Fruit fly (Drosophila melanogaster) whole organism, embryonic: ENCODE measurements around the gene Rab3-GAP.
A peak's percentile ranks its signal among the peaks of the same experiment; 100 is the strongest.

Source experiments
- Atf6 ChIP-seq: fragments of 200-800 bp; sonication (Bioruptor generic); IDR thresholded peaks from 2 replicates; pipeline ENCODE4 v1.3.6; 2022; ENCODE audit warnings: missing biosample characterization, missing genetic modification characterization
- CG12219 ChIP-seq: fragments of 200-800 bp; sonication (Bioruptor generic); optimal IDR thresholded peaks from 3 replicates; lab custom pipeline; 2018; ENCODE audit warnings: missing biosample characterization, mild to moderate bottlenecking, missing genetic modification characterization
- CG13894 ChIP-seq: fragments of 200-800 bp; sonication (Bioruptor generic); optimal IDR thresholded peaks from 3 replicates; lab custom pipeline; 2018; ENCODE audit warnings: missing biosample characterization, mild to moderate bottlenecking, missing genetic modification characterization, moderate library complexity
- CG14014 ChIP-seq: fragments of 200-800 bp; sonication (Bioruptor generic); IDR thresholded peaks from 2 replicates; pipeline ENCODE4 v1.3.6; 2022; ENCODE audit warnings: missing biosample characterization, missing genetic modification characterization
- CG14965 ChIP-seq: fragments of 200-800 bp; sonication (Bioruptor generic); optimal IDR thresholded peaks from 2 replicates; lab custom pipeline; 2016; ENCODE audit warnings: missing biosample characterization, missing genetic modification characterization, borderline replicate concordance
- CG1603 ChIP-seq: fragments of 200-800 bp; sonication (Bioruptor generic); optimal IDR thresholded peaks from 2 replicates; lab custom pipeline; 2019; ENCODE audit warnings: missing biosample characterization, mild to moderate bottlenecking, missing genetic modification characterization, moderate library complexity
- CG18599 ChIP-seq: fragments of 200-800 bp; sonication (Bioruptor generic); optimal IDR thresholded peaks from 3 replicates; lab custom pipeline; 2017; ENCODE audit warnings: missing biosample characterization, missing genetic modification characterization, mild to moderate bottlenecking, moderate library complexity, missing genetic modification reagents
- CG30431 ChIP-seq: fragments of 200-800 bp; sonication (Bioruptor generic); optimal IDR thresholded peaks from 2 replicates; lab custom pipeline; 2017; ENCODE audit warnings: missing biosample characterization, missing genetic modification characterization
- CG32532 ChIP-seq: fragments of 200-800 bp; sonication (Bioruptor generic); IDR thresholded peaks from 2 replicates; pipeline ENCODE4 v1.3.6; 2022; ENCODE audit warnings: missing biosample characterization, missing genetic modification characterization
- CG3726 ChIP-seq: fragments of 200-800 bp; sonication (Bioruptor generic); IDR thresholded peaks from 3 replicates; pipeline ENCODE4, ENCODE4 v1.3.6; 2022; ENCODE audit warnings: missing biosample characterization, missing genetic modification characterization
- CG4282 ChIP-seq: fragments of 200-800 bp; sonication (Bioruptor generic); optimal IDR thresholded peaks from 2 replicates; lab custom pipeline; 2016; ENCODE audit warnings: missing biosample characterization, missing genetic modification characterization
- CG4820 ChIP-seq: fragments of 200-800 bp; sonication (Bioruptor generic); optimal IDR thresholded peaks from 3 replicates; lab custom pipeline; 2016; ENCODE audit warnings: missing biosample characterization, missing genetic modification characterization
- CG5180 ChIP-seq: fragments of 200-800 bp; sonication (Bioruptor generic); optimal IDR thresholded peaks from 3 replicates; lab custom pipeline; 2017; ENCODE audit warnings: missing biosample characterization, missing genetic modification characterization, mild to moderate bottlenecking, moderate library complexity, missing genetic modification reagents
- CG6175 ChIP-seq: fragments of 200-800 bp; sonication (Bioruptor generic); IDR thresholded peaks from 3 replicates; pipeline ENCODE4 v1.3.6; 2022; ENCODE audit warnings: missing biosample characterization, missing genetic modification characterization
- CG6854 ChIP-seq: fragments of 200-800 bp; sonication (Bioruptor generic); optimal IDR thresholded peaks from 3 replicates; lab custom pipeline; 2017; ENCODE audit warnings: missing biosample characterization, mild to moderate bottlenecking, missing genetic modification characterization
- CG7556 ChIP-seq: fragments of 200-800 bp; sonication (Bioruptor generic); optimal IDR thresholded peaks from 2 replicates; lab custom pipeline; 2017; ENCODE audit warnings: missing biosample characterization, mild to moderate bottlenecking, missing genetic modification characterization
- CG7963 ChIP-seq: fragments of 200-800 bp; sonication (Bioruptor generic); IDR thresholded peaks from 3 replicates; pipeline ENCODE4 v1.3.6; 2022; ENCODE audit warnings: missing biosample characterization, missing genetic modification characterization; ENCODE audit not compliant: partially characterized antibody
- CG8478 ChIP-seq: fragments of >200 bp; optimal IDR thresholded peaks from 2 replicates; lab custom pipeline; 2018
- CG8765 ChIP-seq: fragments of 200-800 bp; sonication (Bioruptor generic); IDR thresholded peaks from 2 replicates; pipeline ENCODE4 v1.3.6; 2022; ENCODE audit warnings: missing biosample characterization, missing genetic modification characterization
- CG8944 ChIP-seq: fragments of 200-800 bp; sonication (Bioruptor generic); optimal IDR thresholded peaks from 3 replicates; lab custom pipeline; 2016; ENCODE audit warnings: missing biosample characterization, missing genetic modification characterization
- Camta ChIP-seq: fragments of 200-800 bp; sonication (Bioruptor generic); optimal IDR thresholded peaks from 2 replicates; lab custom pipeline; 2016; ENCODE audit warnings: missing biosample characterization, missing genetic modification characterization
- D ChIP-seq, 2 experiments: fragments of 200-800 bp in 1 of 2; fragments of >200 bp in 1 of 2; sonication (Bioruptor generic) in 1 of 2; optimal IDR thresholded peaks; 2 replicates in 1 of 2; 3 replicates in 1 of 2; lab custom pipeline; 2017; ENCODE audit warnings: mild to moderate bottlenecking in 1 of 2, missing biosample characterization in 1 of 2, missing genetic modification characterization in 1 of 2, missing genetic modification reagents in 1 of 2
- Dad ChIP-seq: fragments of 200-800 bp; sonication (Bioruptor generic); optimal IDR thresholded peaks from 3 replicates; lab custom pipeline; 2016; ENCODE audit warnings: missing biosample characterization, missing genetic modification characterization
- E2f2 ChIP-seq: fragments of 200-800 bp; sonication (Bioruptor generic); IDR thresholded peaks from 2 replicates; pipeline ENCODE4 v1.3.6; 2022; ENCODE audit warnings: missing biosample characterization, missing genetic modification characterization
- Ets65A ChIP-seq: fragments of 200-800 bp; sonication (Bioruptor generic); peaks from one replicate; lab custom pipeline; 2016; ENCODE audit warnings: missing biosample characterization, missing genetic modification characterization
- Fer1 ChIP-seq: fragments of 200-800 bp; sonication (Bioruptor generic); optimal IDR thresholded peaks from 2 replicates; lab custom pipeline; 2017; ENCODE audit warnings: missing biosample characterization, mild to moderate bottlenecking, missing genetic modification characterization
- Gsc ChIP-seq: fragments of 200-800 bp; sonication (Bioruptor generic); IDR thresholded peaks from 2 replicates; pipeline ENCODE4 v1.3.6; 2022; ENCODE audit warnings: missing biosample characterization, missing genetic modification characterization
- HLHmδ ChIP-seq: fragments of 200-800 bp; sonication (Bioruptor generic); optimal IDR thresholded peaks from 2 replicates; lab custom pipeline; 2018; ENCODE audit warnings: missing biosample characterization, mild to moderate bottlenecking, missing genetic modification characterization, moderate library complexity
- Lpt ChIP-seq: fragments of >200 bp; optimal IDR thresholded peaks from 2 replicates; lab custom pipeline; 2018; ENCODE audit warnings: missing biosample characterization, missing genetic modification characterization
- Mad ChIP-seq: fragments of 200-800 bp; sonication (Bioruptor generic); optimal IDR thresholded peaks from 2 replicates; lab custom pipeline; 2016; ENCODE audit warnings: missing biosample characterization, missing genetic modification characterization
- Rx ChIP-seq: fragments of 200-800 bp; sonication (Bioruptor generic); IDR thresholded peaks from 2 replicates; pipeline ENCODE4 v1.3.6; 2022; ENCODE audit warnings: missing biosample characterization, missing genetic modification characterization
- Six4 ChIP-seq: fragments of 200-800 bp; sonication (Bioruptor generic); optimal IDR thresholded peaks from 2 replicates; lab custom pipeline; 2016; ENCODE audit warnings: missing biosample characterization, missing genetic modification characterization
- ara ChIP-seq: fragments of 200-800 bp; sonication (Bioruptor generic); IDR thresholded peaks from 2 replicates; pipeline ENCODE4 v1.3.6; 2022; ENCODE audit warnings: missing biosample characterization, missing genetic modification characterization
- bab2 ChIP-seq: fragments of 200-800 bp; sonication (Bioruptor generic); optimal IDR thresholded peaks from 2 replicates; lab custom pipeline; 2016; ENCODE audit warnings: missing biosample characterization, missing genetic modification characterization
- chif ChIP-seq, 2 experiments: fragments of 200-800 bp; sonication (Bioruptor generic); optimal IDR thresholded peaks; 3 replicates each; lab custom pipeline; 2016; ENCODE audit warnings: missing biosample characterization in 2 of 2, missing genetic modification characterization in 2 of 2
- croc ChIP-seq: fragments of 200-800 bp; sonication (Bioruptor generic); conservative IDR thresholded peaks from 3 replicates; pipeline ENCODE4 v1.3.6; 2022; ENCODE audit warnings: missing biosample characterization, missing genetic modification characterization
- esg ChIP-seq: fragments of 200-800 bp; sonication (Bioruptor generic); conservative IDR thresholded peaks from 2 replicates; pipeline ENCODE4 v1.3.6; 2022; ENCODE audit warnings: missing biosample characterization, missing genetic modification characterization
- ewg ChIP-seq: fragments of 200-800 bp; sonication (Bioruptor generic); optimal IDR thresholded peaks from 3 replicates; lab custom pipeline; 2017; ENCODE audit warnings: mild to moderate bottlenecking, missing biosample characterization, missing genetic modification reagents, missing genetic modification characterization
- fd102C ChIP-seq: fragments of 200-800 bp; sonication (Bioruptor generic); optimal IDR thresholded peaks from 2 replicates; lab custom pipeline; 2018; ENCODE audit warnings: missing biosample characterization, mild to moderate bottlenecking, missing genetic modification characterization, moderate library complexity
- gfzf ChIP-seq: fragments of 200-800 bp; sonication (Bioruptor generic); optimal IDR thresholded peaks from 2 replicates; lab custom pipeline; 2016; ENCODE audit warnings: missing biosample characterization, mild to moderate bottlenecking, missing genetic modification characterization, moderate library complexity
- hb ChIP-seq: fragments of 200-800 bp; sonication (Bioruptor generic); IDR thresholded peaks from 3 replicates; pipeline ENCODE4 v1.3.6; 2022; ENCODE audit warnings: missing biosample characterization, missing genetic modification characterization; ENCODE audit not compliant: partially characterized antibody
- kay ChIP-seq: fragments of 200-800 bp; sonication (Bioruptor generic); optimal IDR thresholded peaks from 2 replicates; lab custom pipeline; 2016; ENCODE audit warnings: missing biosample characterization, missing genetic modification characterization
- lilli ChIP-seq: fragments of 200-800 bp; sonication (Bioruptor generic); optimal IDR thresholded peaks from 3 replicates; lab custom pipeline; 2016; ENCODE audit warnings: missing biosample characterization, missing genetic modification characterization
- pnt ChIP-seq: fragments of 200-800 bp; sonication (Bioruptor generic); optimal IDR thresholded peaks from 3 replicates; lab custom pipeline; 2016; ENCODE audit warnings: missing biosample characterization, missing genetic modification characterization
- pum ChIP-seq: fragments of 200-800 bp; sonication (Bioruptor generic); optimal IDR thresholded peaks from 2 replicates; lab custom pipeline; 2016; ENCODE audit warnings: missing biosample characterization, missing genetic modification characterization
- pzg ChIP-seq: fragments of 200-800 bp; sonication (Bioruptor generic); optimal IDR thresholded peaks from 3 replicates; lab custom pipeline; 2018; ENCODE audit warnings: missing biosample characterization, mild to moderate bottlenecking, missing genetic modification characterization, moderate library complexity
- sug ChIP-seq: fragments of 200-800 bp; optimal IDR thresholded peaks from 2 replicates; lab custom pipeline; 2019; ENCODE audit warnings: missing biosample characterization, mild to moderate bottlenecking, missing genetic modification characterization, moderate library complexity
- ttk ChIP-seq: fragments of 200-800 bp; sonication (Bioruptor generic); IDR thresholded peaks from 2 replicates; pipeline ENCODE4 v2.1.2; 2022; ENCODE audit warnings: missing biosample characterization, missing genetic modification characterization

Gene Rab3-GAP

DNA sequence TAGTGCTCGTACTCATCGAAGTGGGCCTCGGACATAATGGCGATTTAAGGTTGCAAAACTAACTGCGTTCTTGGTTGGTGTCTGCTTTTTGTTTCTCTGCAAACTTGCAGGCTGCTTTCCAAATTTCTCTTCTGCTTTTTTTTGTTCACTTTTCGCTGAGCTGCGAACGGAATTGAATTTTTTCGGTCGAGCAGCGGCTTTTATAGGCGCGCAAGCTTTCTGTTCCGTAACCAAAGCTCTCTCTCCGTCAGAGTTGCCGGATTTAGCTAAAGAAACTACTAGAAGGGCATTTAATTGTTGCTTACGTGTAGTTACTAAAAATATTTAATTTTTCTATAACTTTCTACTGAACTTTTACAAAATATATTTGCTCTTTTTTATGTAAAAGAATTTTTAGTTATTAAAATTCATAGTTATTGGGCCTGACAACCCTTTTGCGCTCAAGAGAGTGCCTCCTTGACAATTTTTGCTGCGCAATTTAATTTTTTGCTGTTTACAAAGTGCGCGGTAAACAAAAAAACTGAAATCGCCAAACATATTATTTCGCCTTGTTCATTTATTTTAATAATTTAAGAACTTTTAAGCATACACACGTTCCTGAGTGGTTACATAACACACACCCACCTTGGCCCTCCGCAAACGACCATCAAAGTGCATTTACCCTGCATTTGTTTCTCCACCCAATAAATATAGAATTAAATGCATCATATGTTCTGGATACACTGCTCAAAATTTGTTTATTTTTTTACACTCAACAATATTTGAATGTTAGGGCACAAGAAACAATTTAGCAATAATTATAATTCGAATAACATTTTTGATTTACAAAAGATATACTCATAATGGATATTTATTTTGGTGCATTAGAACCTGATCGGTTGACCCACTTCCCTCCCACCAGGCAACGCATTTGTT, 16.8 kb downstream of the Rab3-GAP start, which contains the start of gene CG6770 (continued):
- no peak for TF ChIP-seq CG14965 (GFP tag; lab: Kevin White, UChicago)
- TF ChIP-seq CG5180, result peak; percentile 64
- TF ChIP-seq E2f2 (GFP tag; lab: Robert Waterston, UW), result peak; percentile 74; the same call in 1 of the 2 replicates
- TF ChIP-seq hb, result no peak
- TF ChIP-seq CG12219, result peak; percentile 58
- peak; percentile 85 for TF ChIP-seq Ets65A
- peak; percentile 62; the same call in 1 of the 3 replicates for TF ChIP-seq CG3726 (GFP tag; lab: Robert Waterston, UW)
- peak; percentile 81 for TF ChIP-seq ttk (GFP tag; lab: Robert Waterston, UW)
- peak; percentile 95 for TF ChIP-seq Fer1 (GFP tag; lab: Kevin White, UChicago)
- peak; percentile 92 for TF ChIP-seq CG13894 (tag; lab: Kevin White, UChicago)
- peak; percentile 92 for TF ChIP-seq CG18599 (GFP tag; lab: Kevin White, UChicago)
- no peak for TF ChIP-seq CG8944
- no peak for TF ChIP-seq gfzf (GFP tag; lab: Kevin White, UChicago)
- peak; percentile 75 for TF ChIP-seq lilli (GFP tag; lab: Kevin White, UChicago)
- peak; percentile 78 for TF ChIP-seq sug (tag; lab: Kevin White, UChicago)
- peak; percentile 90 for TF ChIP-seq CG7556
- TF ChIP-seq pnt (GFP tag; lab: Kevin White, UChicago), result no peak
- peak; percentile 62 for TF ChIP-seq ewg (GFP tag; lab: Kevin White, UChicago)
- peak; percentile 90 for TF ChIP-seq Atf6 (GFP tag; lab: Robert Waterston, UW)
- peak; percentile 62 for TF ChIP-seq ara (GFP tag; lab: Robert Waterston, UW)
- no peak for TF ChIP-seq D (optimal IDR thresholded peaks at IDR 0.05; lab: Kevin White, UChicago)
- TF ChIP-seq D (GFP tag; optimal IDR thresholded peaks at IDR 0.05; lab: Kevin White, UChicago), result no peak
- no peak for TF ChIP-seq Lpt (GFP tag; lab: Kevin White, UChicago)
- peak; percentile 35; the same call in 1 of the 3 replicates for TF ChIP-seq CG7963 (GFP tag; lab: Robert Waterston, UW)
- TF ChIP-seq CG14014 (GFP tag; lab: Robert Waterston, UW), result peak; percentile 89
- TF ChIP-seq CG4282 (GFP tag; lab: Kevin White, UChicago), result peak; percentile 16
- TF ChIP-seq croc, result 0 out of 3 replicates have a peak, but pooled peaks have one; percentile 23
- TF ChIP-seq fd102C, result no peak
- peak; percentile 74 for TF ChIP-seq CG6854 (GFP tag; lab: Kevin White, UChicago)
- no peak for TF ChIP-seq Gsc (GFP tag; lab: Robert Waterston, UW)
- TF ChIP-seq CG30431 (GFP tag; lab: Kevin White, UChicago), result peak; percentile 32
- peak; percentile 8 for TF ChIP-seq kay (GFP tag; lab: Kevin White, UChicago)
- TF ChIP-seq bab2 (GFP tag; lab: Kevin White, UChicago), result peak; percentile 37
- no peak for TF ChIP-seq Rx (GFP tag; lab: Robert Waterston, UW)
- TF ChIP-seq Six4 (GFP tag; lab: Kevin White, UChicago), result no peak
- TF ChIP-seq CG4820 (GFP tag; lab: Kevin White, UChicago), result peak; percentile 27
- no peak for TF ChIP-seq pzg
- TF ChIP-seq Camta, result peak; percentile 0
- TF ChIP-seq HLHmδ (GFP tag; lab: Kevin White, UChicago), result no peak
- peak; percentile 76 for TF ChIP-seq CG1603 (tag; lab: Kevin White, UChicago)
- peak; percentile 92 for TF ChIP-seq CG32532 (GFP tag; lab: Robert Waterston, UW)
- 0 out of 3 replicates have a peak, but pooled peaks have one; percentile 38 for TF ChIP-seq CG6175 (GFP tag; lab: Robert Waterston, UW)
- peak in 1 of 2 experiments; percentile 19 for TF ChIP-seq chif (GFP tag; optimal IDR thresholded peaks at IDR 0.05; lab: Kevin White, UChicago)
- TF ChIP-seq CG8765 (GFP tag; lab: Robert Waterston, UW), result 0 out of 2 replicates have a peak, but pooled peaks have one; percentile 13
- TF ChIP-seq Mad (GFP tag; lab: Kevin White, UChicago), result peak; percentile 51
- no peak for TF ChIP-seq pum
- TF ChIP-seq CG8478, result peak; percentile 21
- TF ChIP-seq Dad, result peak; percentile 43
- peak; percentile 73 for TF ChIP-seq esg (GFP tag; lab: Robert Waterston, UW)
